Worm (Caenorhabditis elegans): ENCODE data around the gene nth-1.

The nth-1 gene

ce11 chrIII:4314502-4314901 is 20.4 kb upstream of the nth-1 start:
- TF ChIP-seq nhr-76 (tag; optimal IDR thresholded peaks at IDR 0.05): no peak
- no peak for TF ChIP-seq ceh-39 (tag; optimal IDR thresholded peaks at IDR 0.05)
- no peak for TF ChIP-seq unc-120 (tag; optimal IDR thresholded peaks at IDR 0.05; ENCODE audit: poor library complexity, severe bottlenecking)
- no peak for TF ChIP-seq lin-13 (tag; optimal IDR thresholded peaks at IDR 0.05)
- no peak for TF ChIP-seq cnd-1 (tag; optimal IDR thresholded peaks at IDR 0.05)
- no peak for TF ChIP-seq ceh-83 (GFP tag; optimal IDR thresholded peaks at IDR 0.05)
- TF ChIP-seq ces-1 (GFP tag; optimal IDR thresholded peaks at IDR 0.05): no peak
- no peak for TF ChIP-seq unc-39 (tag; optimal IDR thresholded peaks at IDR 0.05)
- TF ChIP-seq elt-3 (tag; optimal IDR thresholded peaks at IDR 0.05): no peak
- TF ChIP-seq nhr-12 (tag; optimal IDR thresholded peaks at IDR 0.05): no peak
- no peak for TF ChIP-seq M03D4.4 (tag; optimal IDR thresholded peaks at IDR 0.05)
- TF ChIP-seq nhr-237 (tag; optimal IDR thresholded peaks at IDR 0.05): no peak
- TF ChIP-seq sem-2 (GFP tag; optimal IDR thresholded peaks at IDR 0.05): no peak

DNA sequence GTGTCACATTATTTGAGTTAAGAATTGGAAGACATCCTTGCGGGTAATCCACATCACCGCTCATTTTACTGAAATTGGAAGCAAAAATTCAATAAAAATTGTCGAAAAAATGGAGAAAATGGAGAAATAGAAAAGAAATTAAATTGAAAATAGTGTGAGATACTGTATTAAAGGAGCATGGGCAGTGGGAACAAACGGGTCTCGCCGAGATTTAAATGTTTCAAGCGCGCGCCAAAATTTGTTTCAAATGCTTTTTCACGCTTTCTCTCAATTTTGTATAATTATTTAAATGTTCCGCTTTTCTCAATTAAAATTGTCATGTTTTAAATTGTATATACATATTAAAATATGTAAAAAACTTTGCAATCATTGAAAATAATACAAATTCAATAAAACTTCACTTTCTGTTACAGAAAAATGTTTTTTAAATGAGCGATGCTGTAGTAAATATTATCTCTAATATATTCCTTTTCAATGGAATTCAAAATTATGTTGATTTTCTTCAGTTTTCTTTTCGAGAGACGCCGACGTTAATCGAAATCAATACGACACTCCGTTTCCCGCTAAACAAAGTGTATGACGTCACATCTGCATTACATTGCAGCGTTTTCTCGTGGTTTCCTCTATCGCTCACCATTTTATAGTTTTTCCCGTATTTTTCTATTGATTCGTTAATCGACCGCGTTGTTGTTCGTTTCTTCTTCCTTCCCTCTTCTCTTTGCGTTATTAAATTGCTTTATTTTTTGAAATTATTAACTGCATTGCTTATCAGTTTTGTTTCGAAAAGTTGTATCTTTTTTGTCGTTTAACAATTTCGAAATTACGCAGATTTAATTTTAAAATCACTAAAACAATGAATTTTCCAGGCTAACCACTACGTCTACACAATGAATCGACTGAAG is 19.3 kb upstream of the nth-1 start, which contains the start of the genes evl-14 and dcn-1:
Gene evl-14 (minus strand): TSS at position 68 of the 902 bp plus-strand sequence.
Gene dcn-1 (plus strand): TSS at position 852 of the 902 bp plus-strand sequence.
- peak; percentile 34 for TF ChIP-seq hlh-1 (tag; optimal IDR thresholded peaks at IDR 0.05)
- no peak for TF ChIP-seq bed-3 (GFP tag; optimal IDR thresholded peaks at IDR 0.05)
- no peak for TF ChIP-seq elt-3 (tag; optimal IDR thresholded peaks at IDR 0.05)
- peak; percentile 76 for TF ChIP-seq ceh-39 (tag; optimal IDR thresholded peaks at IDR 0.05)
- peak; percentile 59 for TF ChIP-seq ces-1 (GFP tag; optimal IDR thresholded peaks at IDR 0.05)
- TF ChIP-seq sem-2 (GFP tag; optimal IDR thresholded peaks at IDR 0.05): no peak
- TF ChIP-seq M03D4.4 (tag; optimal IDR thresholded peaks at IDR 0.05): no peak
- peak; percentile 68 for TF ChIP-seq lsy-2 (tag; optimal IDR thresholded peaks at IDR 0.05)
- TF ChIP-seq drap-1 (GFP tag; optimal IDR thresholded peaks at IDR 0.05): no peak
- no peak for TF ChIP-seq elt-1 (tag; optimal IDR thresholded peaks at IDR 0.05; ENCODE audit: borderline replicate concordance, insufficient read depth)
- TF ChIP-seq pha-4 (tag; optimal IDR thresholded peaks at IDR 0.05): peak; percentile 59
- peak; percentile 39 for TF ChIP-seq mep-1 (tag; optimal IDR thresholded peaks at IDR 0.05)
- TF ChIP-seq zip-8 (tag; optimal IDR thresholded peaks at IDR 0.05): peak; percentile 67
- TF ChIP-seq ham-2 (GFP tag; optimal IDR thresholded peaks at IDR 0.05): no peak
- TF ChIP-seq nhr-237 (tag; optimal IDR thresholded peaks at IDR 0.05): peak; percentile 74
- TF ChIP-seq ceh-43 (GFP tag; optimal IDR thresholded peaks at IDR 0.05): no peak

DNA sequence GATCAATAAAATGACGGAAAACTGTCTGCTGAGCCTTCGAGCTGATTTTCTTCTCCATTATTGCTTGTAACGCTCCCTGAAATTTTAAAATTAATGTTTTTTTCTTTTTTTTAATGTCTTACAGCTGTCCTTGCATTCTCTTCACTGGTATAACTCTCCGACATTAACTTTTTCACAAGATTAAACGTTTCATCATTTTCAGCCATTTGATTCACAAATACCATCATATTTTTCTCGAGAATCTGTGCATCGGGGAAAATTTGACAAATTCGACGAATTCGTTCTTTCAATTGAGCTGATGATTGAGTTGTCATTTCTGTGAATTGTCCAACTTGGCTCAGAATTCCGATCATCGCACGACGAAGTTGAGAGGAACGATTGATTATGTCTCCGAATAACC is 15.2 kb upstream of the nth-1 start:
- TF ChIP-seq ceh-39 (tag; optimal IDR thresholded peaks at IDR 0.05) (no peak), unc-62 (GFP tag; optimal IDR thresholded peaks at IDR 0.05) (no peak), ham-2 (GFP tag; optimal IDR thresholded peaks at IDR 0.05) (no peak)

DNA sequence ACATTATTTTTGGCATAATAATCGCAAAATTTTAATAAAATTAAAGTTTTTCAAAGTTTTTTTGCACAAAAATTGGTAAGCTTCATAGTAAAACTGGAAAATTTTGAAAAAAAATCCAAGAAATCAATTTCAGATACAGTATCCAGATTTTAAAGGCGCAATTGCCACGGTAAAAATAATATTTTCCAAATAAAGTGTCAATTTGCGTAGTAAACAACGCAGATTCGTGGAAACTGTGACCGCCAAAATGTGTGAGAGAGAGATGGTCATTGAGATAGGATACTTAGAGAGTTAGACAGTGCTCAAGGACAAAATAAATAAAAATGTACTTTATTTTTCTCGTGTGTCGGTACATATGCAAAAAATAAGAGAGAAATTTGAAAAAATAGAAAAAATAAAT is 8.7 kb upstream of the nth-1 start:
- no peak for TF ChIP-seq lsy-2 (tag; optimal IDR thresholded peaks at IDR 0.05)
- TF ChIP-seq cnd-1 (tag; optimal IDR thresholded peaks at IDR 0.05): no peak
- TF ChIP-seq sptf-1 (tag; optimal IDR thresholded peaks at IDR 0.05): no peak
- no peak for TF ChIP-seq mab-5 (tag; optimal IDR thresholded peaks at IDR 0.05)
- no peak for TF ChIP-seq elt-1 (tag; optimal IDR thresholded peaks at IDR 0.05; ENCODE audit: borderline replicate concordance, insufficient read depth)
- TF ChIP-seq M03D4.4 (tag; optimal IDR thresholded peaks at IDR 0.05): no peak
- TF ChIP-seq bed-3 (GFP tag; optimal IDR thresholded peaks at IDR 0.05): no peak
- TF ChIP-seq ceh-39 (tag; optimal IDR thresholded peaks at IDR 0.05): no peak

DNA sequence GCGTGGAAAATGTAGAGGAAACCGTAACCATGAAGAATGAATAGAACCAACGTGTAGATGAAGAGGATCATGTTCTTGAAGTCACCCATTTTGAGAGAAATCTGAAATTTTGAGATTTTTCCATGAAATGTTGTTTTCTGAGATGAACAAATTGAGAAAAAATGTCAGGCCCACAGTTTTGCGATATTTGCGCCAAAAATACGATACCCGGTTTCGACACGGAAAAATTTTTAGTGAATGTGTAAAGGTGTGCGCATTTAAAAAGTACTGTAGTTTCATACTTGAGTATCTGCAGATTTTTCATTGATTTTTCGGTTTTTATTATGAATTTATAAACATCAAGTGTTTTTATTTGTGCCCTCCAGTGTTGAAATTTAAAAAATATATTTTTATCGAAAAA is 8.2 kb upstream of the nth-1 start, which contains the start of gene R10E4.9:
Gene R10E4.9 (minus strand): TSS at position 101 of the 400 bp plus-strand sequence.
- no peak for TF ChIP-seq nhr-12 (tag; optimal IDR thresholded peaks at IDR 0.05)
- no peak for TF ChIP-seq sem-2 (GFP tag; optimal IDR thresholded peaks at IDR 0.05)
- no peak for TF ChIP-seq elt-3 (tag; optimal IDR thresholded peaks at IDR 0.05)

- TF ChIP-seq pha-4 (tag; optimal IDR thresholded peaks at IDR 0.05) (no peak), ceh-39 (tag; optimal IDR thresholded peaks at IDR 0.05) (peak; percentile 13)
Measured at ce11 chrIII:4300989-4301498, 7.0 kb upstream of the nth-1 start, which contains the start of gene R10E4.11. R10E4.11 (minus strand) TSS chrIII:4301039.

Measured in whole organism, mixed stage, embryonic.